Worm (Caenorhabditis elegans) whole organism, L3 larva: Measurements from ENCODE around the gene T10D4.11.
"Not testable (repeated sequence)": the region's sequence is repeated elsewhere in the genome, so short reads cannot be mapped to it uniquely, and the experiment has no call there.

ENCODE experiments used
- ZK546.5 ChIP-seq: sonication (generic microtip); optimal IDR thresholded peaks from 2 replicates; lab custom pipeline; 2017; ENCODE audit warnings: missing biosample characterization, missing genetic modification characterization
- aly-2 ChIP-seq: fragments of 150-350 bp; optimal IDR thresholded peaks from 2 replicates; lab custom pipeline; 2014; ENCODE audit warnings: missing biosample characterization, missing genetic modification characterization
- ama-1 ChIP-seq: fragments of 150-350 bp; optimal IDR thresholded peaks from 2 replicates; lab custom pipeline; 2018
- ceh-82 ChIP-seq: fragments of 150-350 bp; optimal IDR thresholded peaks from 2 replicates; lab custom pipeline; 2014; ENCODE audit warnings: missing biosample characterization, missing genetic modification characterization
- ceh-9 ChIP-seq: sonication (generic microtip); optimal IDR thresholded peaks from 2 replicates; lab custom pipeline; 2018; ENCODE audit warnings: missing biosample characterization, missing genetic modification characterization
- daf-12 ChIP-seq: fragments of 150-350 bp; optimal IDR thresholded peaks from 2 replicates; lab custom pipeline; 2014; ENCODE audit warnings: missing biosample characterization, missing genetic modification reagents, missing genetic modification characterization
- egl-5 ChIP-seq: fragments of 150-350 bp; optimal IDR thresholded peaks from 2 replicates; lab custom pipeline; 2017; ENCODE audit warnings: missing biosample characterization, missing genetic modification reagents, missing genetic modification characterization, inconsistent platforms
- elt-1 ChIP-seq: fragments of 150-350 bp; optimal IDR thresholded peaks from 2 replicates; lab custom pipeline; 2014; ENCODE audit warnings: missing biosample characterization, missing genetic modification characterization
- elt-2 ChIP-seq: sonication (generic microtip); optimal IDR thresholded peaks from 2 replicates; lab custom pipeline; 2016; ENCODE audit warnings: missing genetic modification reagents, mild to moderate bottlenecking, missing genetic modification characterization, missing compliant biosample characterization
- elt-3 ChIP-seq, 3 experiments: fragments of 150-350 bp in 1 of 3; sonication (generic microtip) in 2 of 3; optimal IDR thresholded peaks; 2 replicates in 2 of 3; 4 replicates in 1 of 3; lab custom pipeline; 2014 to 2017; ENCODE audit warnings: missing biosample characterization in 3 of 3, missing genetic modification characterization in 3 of 3
- eor-1 ChIP-seq, 2 experiments: fragments of 150-350 bp; optimal IDR thresholded peaks; 2 replicates each; lab custom pipeline; 2014 to 2018; ENCODE audit warnings: missing biosample characterization in 2 of 2, missing genetic modification characterization in 2 of 2
- fkh-2 ChIP-seq: fragments of 150-350 bp; optimal IDR thresholded peaks from 2 replicates; lab custom pipeline; 2014; ENCODE audit warnings: missing biosample characterization, missing genetic modification reagents, missing genetic modification characterization
- hmg-11 ChIP-seq: sonication (generic microtip); optimal IDR thresholded peaks from 2 replicates; lab custom pipeline; 2016; ENCODE audit warnings: missing genetic modification characterization, missing compliant biosample characterization
- jun-1 ChIP-seq: fragments of 150-350 bp; optimal IDR thresholded peaks from 2 replicates; lab custom pipeline; 2014; ENCODE audit warnings: missing biosample characterization, missing genetic modification reagents, missing genetic modification characterization
- lin-15B ChIP-seq: fragments of 150-350 bp; optimal IDR thresholded peaks from 2 replicates; lab custom pipeline; 2014; ENCODE audit warnings: missing biosample characterization, missing genetic modification characterization
- lin-39 ChIP-seq: fragments of 150-350 bp; optimal IDR thresholded peaks from 2 replicates; lab custom pipeline; 2018; ENCODE audit warnings: missing biosample characterization, missing genetic modification reagents, missing genetic modification characterization
- lsy-12 ChIP-seq: sonication (generic microtip); optimal IDR thresholded peaks from 2 replicates; lab custom pipeline; 2016; ENCODE audit warnings: mild to moderate bottlenecking, missing genetic modification characterization, missing compliant biosample characterization
- mdl-1 ChIP-seq: fragments of 150-350 bp; optimal IDR thresholded peaks from 2 replicates; lab custom pipeline; 2014; ENCODE audit warnings: missing biosample characterization, missing genetic modification characterization
- mml-1 ChIP-seq: fragments of 150-350 bp; sonication (generic microtip); optimal IDR thresholded peaks from 3 replicates; lab custom pipeline; 2014; ENCODE audit warnings: missing biosample characterization, missing genetic modification characterization
- nfya-1 ChIP-seq: sonication (generic microtip); optimal IDR thresholded peaks from 2 replicates; lab custom pipeline; 2017; ENCODE audit warnings: missing genetic modification characterization, mild to moderate bottlenecking, missing compliant biosample characterization, antibody characterized with exemption, moderate library complexity; ENCODE audit not compliant: insufficient read depth
- nhr-11 ChIP-seq: fragments of 150-350 bp; optimal IDR thresholded peaks from 2 replicates; lab custom pipeline; 2014; ENCODE audit warnings: missing biosample characterization, missing genetic modification characterization
- nhr-237 ChIP-seq: fragments of 150-350 bp; optimal IDR thresholded peaks from 2 replicates; lab custom pipeline; 2014; ENCODE audit warnings: missing biosample characterization, missing genetic modification characterization
- nhr-25 ChIP-seq: sonication (generic microtip); optimal IDR thresholded peaks from 2 replicates; lab custom pipeline; 2017; ENCODE audit warnings: missing biosample characterization, missing genetic modification characterization
- nhr-28 ChIP-seq: fragments of 150-350 bp; optimal IDR thresholded peaks from 2 replicates; lab custom pipeline; 2014; ENCODE audit warnings: missing biosample characterization, missing genetic modification characterization
- nhr-67 ChIP-seq: fragments of 150-350 bp; optimal IDR thresholded peaks from 2 replicates; lab custom pipeline; 2014; ENCODE audit warnings: missing biosample characterization, missing genetic modification characterization
- nhr-76 ChIP-seq: fragments of 150-350 bp; sonication (generic microtip); optimal IDR thresholded peaks from 5 replicates; lab custom pipeline; 2014; ENCODE audit warnings: missing biosample characterization, missing genetic modification characterization
- pha-4 ChIP-seq: fragments of 150-350 bp; optimal IDR thresholded peaks from 2 replicates; lab custom pipeline; 2014; ENCODE audit warnings: missing biosample characterization, missing genetic modification reagents, missing genetic modification characterization
- skn-1 ChIP-seq: fragments of 150-350 bp; optimal IDR thresholded peaks from 2 replicates; lab custom pipeline; 2014; ENCODE audit warnings: missing biosample characterization, missing genetic modification characterization
- tbx-2 ChIP-seq: sonication (generic microtip); optimal IDR thresholded peaks from 2 replicates; lab custom pipeline; 2016; ENCODE audit warnings: mild to moderate bottlenecking, missing genetic modification characterization, missing compliant biosample characterization
- unc-39 ChIP-seq: sonication (generic microtip); optimal IDR thresholded peaks from 4 replicates; lab custom pipeline; 2017; ENCODE audit warnings: missing biosample characterization, missing genetic modification characterization
- unc-62 ChIP-seq: fragments of 150-350 bp; sonication (generic microtip); optimal IDR thresholded peaks from 4 replicates; lab custom pipeline; 2014; ENCODE audit warnings: missing biosample characterization, missing genetic modification reagents, missing genetic modification characterization
- ztf-4 ChIP-seq: fragments of 150-350 bp; optimal IDR thresholded peaks from 2 replicates; lab custom pipeline; 2014; ENCODE audit warnings: missing biosample characterization, missing genetic modification characterization

T10D4.11 gene

DNA sequence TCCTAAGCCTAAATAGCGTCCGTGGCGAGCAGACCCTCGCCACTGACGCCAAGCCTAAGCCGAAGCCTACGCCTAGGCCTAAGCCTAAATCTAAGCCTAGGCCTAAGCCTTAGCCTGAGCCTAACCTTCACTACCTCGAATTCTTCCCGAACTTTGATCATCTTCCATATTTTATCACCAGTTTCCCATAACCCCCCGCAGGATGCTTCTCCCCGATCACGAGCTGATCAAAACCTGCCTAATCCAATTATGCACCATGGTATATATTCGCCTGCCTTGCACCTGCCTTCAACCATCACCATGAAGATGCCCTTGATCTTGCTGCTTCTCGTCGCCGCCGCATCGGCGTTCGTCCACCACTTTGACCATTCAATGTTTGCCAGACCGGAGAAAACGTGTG is 22.7 kb downstream of the T10D4.11 start, which contains the start of gene ins-31:
ins-31 (plus strand) TSS at position 301 of the 400 bp plus-strand sequence.
- not testable (repeated sequence) for TF ChIP-seq elt-3 (tag; optimal IDR thresholded peaks at IDR 0.05; lab: Kevin White, UChicago); nhr-28; unc-39

DNA sequence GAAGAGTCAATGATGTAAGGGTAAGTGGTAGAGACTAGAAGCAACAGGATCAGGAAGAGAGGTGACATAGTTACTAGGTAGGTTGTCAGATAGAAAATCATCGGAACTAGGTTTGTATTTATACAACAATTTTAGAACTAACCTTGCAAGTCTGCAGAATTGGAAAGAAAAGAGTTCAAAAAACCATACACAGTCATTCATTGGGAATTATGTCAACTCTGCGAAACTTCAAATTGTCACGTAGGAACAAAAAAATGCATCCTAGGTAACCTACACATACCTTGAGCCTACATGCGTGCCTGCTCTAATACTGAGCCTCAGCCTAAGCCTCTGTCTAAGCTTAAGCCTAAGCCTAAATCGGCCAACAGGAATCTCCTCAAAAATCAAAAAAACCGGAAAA is 23.1 kb downstream of the T10D4.11 start, which contains the start of gene ins-19:
ins-19 (minus strand) TSS at position 101 of the 400 bp plus-strand sequence.
- no peak for TF ChIP-seq egl-5 (tag; lab: Kevin White, UChicago)
- no peak for TF ChIP-seq pha-4
- no peak for TF ChIP-seq lin-39 (tag; lab: Kevin White, UChicago)
- no peak for TF ChIP-seq nhr-25 (tag; lab: Kevin White, UChicago)
- TF ChIP-seq unc-39 = no peak
- no peak for TF ChIP-seq nhr-237 (tag; lab: Kevin White, UChicago)
- no peak for TF ChIP-seq mml-1 (tag; lab: Kevin White, UChicago)
- TF ChIP-seq ztf-4 = no peak
- TF ChIP-seq jun-1 = no peak
- no peak for TF ChIP-seq unc-62 (GFP tag; lab: Kevin White, UChicago)
- no peak for TF ChIP-seq nhr-67 (tag; lab: Kevin White, UChicago)
- no peak for TF ChIP-seq mdl-1 (tag; lab: Kevin White, UChicago)
- TF ChIP-seq ceh-82 = no peak
- TF ChIP-seq nhr-11 = no peak
- TF ChIP-seq tbx-2 (tag; lab: Kevin White, UChicago) = no peak
- TF ChIP-seq ZK546.5 (tag; lab: Kevin White, UChicago) = no peak

DNA sequence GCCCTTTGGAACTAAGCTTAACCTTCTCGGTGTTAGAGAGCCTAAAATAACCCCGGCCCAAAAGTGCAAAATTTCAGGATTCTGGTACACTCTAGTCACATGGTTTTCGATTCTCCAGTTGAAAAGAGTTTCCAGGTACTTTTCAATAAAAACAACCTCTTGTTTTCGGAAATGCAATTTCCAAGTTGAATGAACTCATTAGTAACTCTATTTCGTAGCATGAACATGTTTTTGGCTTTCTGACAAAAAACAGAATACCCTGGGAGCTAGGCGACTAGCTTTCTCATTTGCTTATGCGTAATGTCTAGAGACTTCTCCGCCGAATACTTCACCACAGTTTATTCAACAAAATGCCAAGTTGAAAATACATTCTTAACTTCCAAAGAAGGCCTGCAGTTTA is 26.2 kb downstream of the T10D4.11 start, which contains the start of gene srh-71:
srh-71 (plus strand) TSS at position 301 of the 400 bp plus-strand sequence.
- TF ChIP-seq mml-1 (tag; lab: Kevin White, UChicago) (no peak), skn-1 (tag; lab: Kevin White, UChicago) (no peak), nfya-1 (no peak)

DNA sequence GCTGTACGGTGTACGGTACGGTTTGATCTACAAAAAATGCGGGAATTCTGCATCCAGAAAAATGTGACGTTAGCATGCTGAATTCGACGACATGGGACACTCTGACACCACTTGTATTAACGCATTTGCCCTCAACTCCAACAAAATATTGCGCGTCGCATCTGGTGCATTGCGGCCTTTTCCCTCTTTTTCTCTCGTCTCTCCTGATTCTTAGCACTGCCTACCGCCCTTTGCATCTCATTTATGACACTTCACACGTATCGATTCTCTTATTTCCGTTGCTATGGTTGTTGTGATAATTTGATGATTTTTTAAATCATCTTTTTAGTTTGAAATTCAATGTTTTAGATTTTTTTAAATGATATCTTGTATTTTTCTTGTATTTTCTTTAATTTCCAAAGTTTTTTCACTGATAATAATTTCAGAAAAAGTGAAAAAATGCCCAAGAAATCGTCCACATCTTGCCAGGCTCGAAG is 30.5 kb downstream of the T10D4.11 start, which contains the start of gene T10D4.6:
T10D4.6 (plus strand) TSS at position 426 of the 476 bp plus-strand sequence.
- no peak for TF ChIP-seq mml-1 (tag; lab: Kevin White, UChicago)
- TF ChIP-seq hmg-11 (tag; lab: Kevin White, UChicago) = peak; percentile 84
- TF ChIP-seq pha-4 = peak; percentile 56
- TF ChIP-seq tbx-2 (tag; lab: Kevin White, UChicago) = no peak
- TF ChIP-seq ceh-9 (tag; lab: Kevin White, UChicago) = no peak
- TF ChIP-seq egl-5 (tag; lab: Kevin White, UChicago) = no peak
- TF ChIP-seq lin-15B (tag; lab: Kevin White, UChicago) = peak; percentile 7
- TF ChIP-seq lin-39 (tag; lab: Kevin White, UChicago) = peak; percentile 8

DNA sequence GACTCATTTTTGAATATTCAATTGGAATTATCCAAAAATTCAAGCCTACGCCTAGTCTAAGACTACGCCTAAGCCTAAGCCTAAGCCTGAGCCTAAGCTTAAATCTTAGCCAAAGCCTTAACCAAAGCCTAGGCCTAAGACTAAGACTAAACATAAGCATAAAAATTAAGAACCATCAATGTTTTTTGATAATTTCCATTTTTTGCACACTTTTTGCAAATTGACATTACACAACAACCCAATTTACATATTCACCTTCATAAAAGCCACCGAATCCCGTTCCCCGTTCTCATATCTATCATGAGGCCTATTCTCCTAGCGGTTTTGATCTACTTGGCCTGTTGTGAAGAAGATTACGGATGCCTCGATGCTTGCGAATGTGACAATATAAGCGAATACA is 31.9 kb downstream of the T10D4.11 start, which contains the start of gene T10D4.7:
T10D4.7 (plus strand) TSS at position 301 of the 400 bp plus-strand sequence.
- TF ChIP-seq mdl-1 (tag; lab: Kevin White, UChicago) (no peak), fkh-2 (no peak)

DNA sequence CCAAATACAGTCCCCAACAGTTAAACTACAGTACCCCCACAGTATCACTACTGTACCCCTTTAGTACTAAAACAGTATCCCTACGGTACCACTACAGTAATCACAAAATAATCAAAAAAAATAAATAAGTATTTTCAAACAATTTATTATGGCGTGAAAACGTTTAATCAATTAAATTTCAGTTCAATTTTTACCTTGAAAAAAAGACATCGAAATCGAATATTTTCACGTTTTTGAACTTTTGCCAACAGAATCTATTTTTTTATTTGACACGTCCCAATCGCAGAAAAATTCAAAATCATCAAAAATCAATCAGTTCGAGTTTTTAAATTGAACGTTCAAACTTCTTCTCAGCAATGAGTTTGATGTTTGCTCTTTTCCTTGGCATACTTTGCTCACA is 35.5 kb downstream of the T10D4.11 start, which contains the start of gene clec-123:
clec-123 (plus strand) TSS at position 301 of the 400 bp plus-strand sequence.
- TF ChIP-seq jun-1 (no peak), ceh-82 (no peak), unc-39 (no peak), nhr-11 (no peak), unc-62 (GFP tag; lab: Kevin White, UChicago) (no peak), daf-12 (tag; lab: Kevin White, UChicago) (no peak), elt-1 (tag; lab: Kevin White, UChicago) (no peak), nfya-1 (no peak), nhr-28 (no peak), elt-2 (no peak), aly-2 (tag; lab: Kevin White, UChicago) (no peak), nhr-76 (no peak), mml-1 (tag; lab: Kevin White, UChicago) (no peak), ceh-9 (tag; lab: Kevin White, UChicago) (no peak), ama-1 (lab: Kevin White, UChicago) (no peak), elt-3 (tag; optimal IDR thresholded peaks at IDR 0.05; lab: Kevin White, UChicago) (no peak), lsy-12 (tag; lab: Kevin White, UChicago) (no peak), eor-1 (tag; optimal IDR thresholded peaks at IDR 0.05; lab: Kevin White, UChicago) (no peak)
- TF ChIP-seq, all 47 proteins: peak for 0
